Worm (Caenorhabditis elegans) whole organism, L4 larva: Measurements from ENCODE around the gene exos-4.1.

Experiments used
- ceh-82 ChIP-seq: sonication (generic microtip); optimal IDR thresholded peaks from 2 replicates; lab custom pipeline; 2017; ENCODE audit warnings: missing biosample characterization, missing genetic modification characterization
- pqm-1 ChIP-seq: sonication (generic microtip); optimal IDR thresholded peaks from 2 replicates; lab custom pipeline; 2017; ENCODE audit warnings: missing biosample characterization, missing genetic modification characterization

- TF ChIP-seq ceh-82 (no peak), pqm-1 (tag; lab: Kevin White, UChicago) (no peak)
Observed at ce11 chrIV:13063714-13064113, 35.1 kb upstream of the exos-4.1 start, which contains the start of gene scl-5.
